Fruit fly (Drosophila melanogaster) whole organism, embryonic: ENCODE data around the gene Gem2.
A peak's percentile ranks its signal among the peaks of the same experiment; 100 is the strongest.

ENCODE experiments used
- Atf-2 ChIP-seq: fragments of 200-800 bp; sonication (Bioruptor generic); optimal IDR thresholded peaks from 2 replicates; lab custom pipeline; 2016; ENCODE audit warnings: missing biosample characterization, missing genetic modification characterization
- Atf6 ChIP-seq: fragments of 200-800 bp; sonication (Bioruptor generic); IDR thresholded peaks from 2 replicates; pipeline ENCODE4 v1.3.6; 2022; ENCODE audit warnings: missing biosample characterization, missing genetic modification characterization
- BtbVII ChIP-seq: fragments of 200-800 bp; sonication (Bioruptor generic); optimal IDR thresholded peaks from 3 replicates; lab custom pipeline; 2017; ENCODE audit warnings: missing biosample characterization, mild to moderate bottlenecking, missing genetic modification characterization
- CG1024 ChIP-seq: fragments of 200-800 bp; sonication (Bioruptor generic); IDR thresholded peaks from 2 replicates; pipeline ENCODE4 v1.3.6; 2022; ENCODE audit warnings: missing biosample characterization, missing genetic modification characterization
- CG10366 ChIP-seq: fragments of 200-800 bp; sonication (Bioruptor generic); IDR thresholded peaks from 2 replicates; pipeline ENCODE4 v1.3.6; 2022; ENCODE audit warnings: missing biosample characterization, missing genetic modification characterization
- CG10543 ChIP-seq: fragments of 200-800 bp; sonication (Bioruptor generic); optimal IDR thresholded peaks from 3 replicates; lab custom pipeline; 2017; ENCODE audit warnings: missing biosample characterization, mild to moderate bottlenecking, missing genetic modification characterization, moderate library complexity
- CG10654 ChIP-seq: fragments of 200-800 bp; sonication (Bioruptor generic); optimal IDR thresholded peaks from 2 replicates; lab custom pipeline; 2016; ENCODE audit warnings: missing biosample characterization, missing genetic modification characterization
- CG11085 ChIP-seq: fragments of 200-800 bp; sonication (Bioruptor generic); IDR thresholded peaks from 2 replicates; pipeline ENCODE4 v1.3.6; 2022; ENCODE audit warnings: missing biosample characterization, missing genetic modification characterization
- CG11456 ChIP-seq: fragments of 200-800 bp; sonication (Bioruptor generic); IDR thresholded peaks from 3 replicates; pipeline ENCODE4 v1.3.6; 2022; ENCODE audit warnings: missing biosample characterization, missing genetic modification characterization
- CG12236 ChIP-seq: fragments of 200-800 bp; sonication (Bioruptor generic); optimal IDR thresholded peaks from 2 replicates; lab custom pipeline; 2016; ENCODE audit warnings: missing biosample characterization, missing genetic modification characterization
- CG1233 ChIP-seq: fragments of 200-800 bp; sonication (Bioruptor generic); optimal IDR thresholded peaks from 4 replicates; lab custom pipeline; 2018; ENCODE audit warnings: missing biosample characterization, mild to moderate bottlenecking, missing genetic modification characterization
- CG1529 ChIP-seq: fragments of 200-800 bp; sonication (Bioruptor generic); optimal IDR thresholded peaks from 3 replicates; lab custom pipeline; 2018; ENCODE audit warnings: missing biosample characterization, missing genetic modification characterization
- CG17328 ChIP-seq: fragments of 200-800 bp; sonication (Bioruptor generic); IDR thresholded peaks from 2 replicates; pipeline ENCODE4 v1.3.6; 2022; ENCODE audit warnings: missing biosample characterization, missing genetic modification characterization
- CG17361 ChIP-seq: fragments of 200-800 bp; sonication (Bioruptor generic); IDR thresholded peaks from 3 replicates; pipeline ENCODE4 v1.3.6; 2022; ENCODE audit warnings: missing biosample characterization, missing genetic modification characterization
- CG17385 ChIP-seq: fragments of 200-800 bp; sonication (Bioruptor generic); optimal IDR thresholded peaks from 3 replicates; lab custom pipeline; 2018; ENCODE audit warnings: missing biosample characterization, mild to moderate bottlenecking, missing genetic modification characterization
- CG1792 ChIP-seq: fragments of 200-800 bp; sonication (Bioruptor generic); optimal IDR thresholded peaks from 2 replicates; lab custom pipeline; 2016; ENCODE audit warnings: missing biosample characterization, missing genetic modification characterization
- CG18599 ChIP-seq: fragments of 200-800 bp; sonication (Bioruptor generic); optimal IDR thresholded peaks from 3 replicates; lab custom pipeline; 2017; ENCODE audit warnings: missing biosample characterization, missing genetic modification characterization, mild to moderate bottlenecking, moderate library complexity, missing genetic modification reagents
- CG33557 ChIP-seq: fragments of 200-800 bp; sonication (Bioruptor generic); optimal IDR thresholded peaks from 2 replicates; lab custom pipeline; 2019; ENCODE audit warnings: missing biosample characterization, mild to moderate bottlenecking, missing genetic modification characterization, moderate library complexity
- CG6765 ChIP-seq: fragments of 200-800 bp; sonication (Bioruptor generic); optimal IDR thresholded peaks from 3 replicates; lab custom pipeline; 2017; ENCODE audit warnings: missing biosample characterization, mild to moderate bottlenecking, missing genetic modification characterization
- CoRest ChIP-seq: fragments of 200-800 bp; sonication (Bioruptor generic); optimal IDR thresholded peaks from 3 replicates; lab custom pipeline; 2018; ENCODE audit warnings: missing biosample characterization, mild to moderate bottlenecking, missing genetic modification characterization, moderate library complexity
- CrebB ChIP-seq: fragments of 200-800 bp; sonication (Bioruptor generic); optimal IDR thresholded peaks from 3 replicates; lab custom pipeline; 2018; ENCODE audit warnings: missing biosample characterization, mild to moderate bottlenecking, missing genetic modification characterization
- D19A ChIP-seq: fragments of 200-800 bp; optimal IDR thresholded peaks from 3 replicates; lab custom pipeline; 2019; ENCODE audit warnings: missing biosample characterization, mild to moderate bottlenecking, missing genetic modification characterization, moderate library complexity
- Dad ChIP-seq: fragments of 200-800 bp; sonication (Bioruptor generic); optimal IDR thresholded peaks from 3 replicates; lab custom pipeline; 2016; ENCODE audit warnings: missing biosample characterization, missing genetic modification characterization
- Dfd ChIP-seq, 2 experiments: fragments of >200 bp; optimal IDR thresholded peaks; 2 replicates each; lab custom pipeline; 2017; ENCODE audit warnings: missing biosample characterization in 2 of 2, missing genetic modification characterization in 2 of 2
- Drgx ChIP-seq: fragments of 200-800 bp; sonication (Bioruptor generic); IDR thresholded peaks from 2 replicates; pipeline ENCODE4 v1.3.6; 2022; ENCODE audit warnings: missing biosample characterization, missing genetic modification characterization
- E2f2 ChIP-seq: fragments of 200-800 bp; sonication (Bioruptor generic); IDR thresholded peaks from 2 replicates; pipeline ENCODE4 v1.3.6; 2022; ENCODE audit warnings: missing biosample characterization, missing genetic modification characterization
- ERR ChIP-seq: fragments of 200-800 bp; sonication (Bioruptor generic); optimal IDR thresholded peaks from 2 replicates; lab custom pipeline; 2016; ENCODE audit warnings: missing biosample characterization, missing genetic modification characterization
- Hmx ChIP-seq: fragments of 200-800 bp; sonication (Bioruptor generic); optimal IDR thresholded peaks from 2 replicates; lab custom pipeline; 2016; ENCODE audit warnings: missing biosample characterization, missing genetic modification characterization
- Lim3 ChIP-seq: fragments of 200-800 bp; sonication (Bioruptor generic); IDR thresholded peaks from 2 replicates; pipeline ENCODE4 v1.3.6; 2022; ENCODE audit warnings: missing biosample characterization, missing genetic modification characterization
- Mad ChIP-seq: fragments of 200-800 bp; sonication (Bioruptor generic); optimal IDR thresholded peaks from 2 replicates; lab custom pipeline; 2016; ENCODE audit warnings: missing biosample characterization, missing genetic modification characterization
- Pdp1 ChIP-seq, 2 experiments: fragments of 200-800 bp; sonication (Bioruptor generic); optimal IDR thresholded peaks; 3 replicates each; lab custom pipeline; 2016; ENCODE audit warnings: missing biosample characterization in 2 of 2, missing genetic modification characterization in 2 of 2, mild to moderate bottlenecking in 1 of 2, moderate library complexity in 1 of 2
- Poxn ChIP-seq: fragments of 200-800 bp; sonication (Bioruptor generic); IDR thresholded peaks from 2 replicates; pipeline ENCODE4 v1.3.6; 2022; ENCODE audit warnings: missing biosample characterization, missing genetic modification characterization
- Xbp1 ChIP-seq: fragments of 200-800 bp; sonication (Bioruptor generic); optimal IDR thresholded peaks from 3 replicates; lab custom pipeline; 2016; ENCODE audit warnings: missing biosample characterization, mild to moderate bottlenecking, missing genetic modification characterization
- bsh ChIP-seq, 2 experiments: fragments of 200-800 bp; sonication (Bioruptor generic); optimal IDR thresholded peaks; 2 replicates each; lab custom pipeline; 2017 to 2018; ENCODE audit warnings: mild to moderate bottlenecking in 2 of 2, missing biosample characterization in 2 of 2, missing genetic modification characterization in 2 of 2, moderate library complexity in 1 of 2
- chinmo ChIP-seq: fragments of 200-800 bp; sonication (Bioruptor generic); IDR thresholded peaks from 4 replicates; pipeline ENCODE4 v1.3.6; 2022; ENCODE audit warnings: missing biosample characterization, missing genetic modification characterization; ENCODE audit not compliant: partially characterized antibody
- croc ChIP-seq: fragments of 200-800 bp; sonication (Bioruptor generic); conservative IDR thresholded peaks from 3 replicates; pipeline ENCODE4 v1.3.6; 2022; ENCODE audit warnings: missing biosample characterization, missing genetic modification characterization
- ems ChIP-seq: fragments of 200-800 bp; sonication (Bioruptor generic); optimal IDR thresholded peaks from 3 replicates; lab custom pipeline; 2016; ENCODE audit warnings: missing biosample characterization, missing genetic modification characterization
- ewg ChIP-seq: fragments of 200-800 bp; sonication (Bioruptor generic); optimal IDR thresholded peaks from 3 replicates; lab custom pipeline; 2017; ENCODE audit warnings: mild to moderate bottlenecking, missing biosample characterization, missing genetic modification reagents, missing genetic modification characterization
- eyg ChIP-seq: fragments of 200-800 bp; sonication (Bioruptor generic); optimal IDR thresholded peaks from 3 replicates; lab custom pipeline; 2016; ENCODE audit warnings: missing biosample characterization, missing genetic modification characterization
- hkb ChIP-seq, 2 experiments: fragments of 200-800 bp in 1 of 2; fragments of >200 bp in 1 of 2; sonication (Bioruptor generic) in 1 of 2; IDR thresholded peaks in 1 of 2; optimal IDR thresholded peaks in 1 of 2; 2 replicates each; pipeline versions ENCODE4 v1.3.6 to Lab custom; 2017 to 2022; ENCODE audit warnings: missing biosample characterization in 1 of 2, missing genetic modification characterization in 1 of 2
- knrl ChIP-seq: fragments of 200-800 bp; sonication (Bioruptor generic); IDR thresholded peaks from 3 replicates; pipeline ENCODE4 v1.3.6; 2022; ENCODE audit warnings: missing biosample characterization, missing genetic modification characterization; ENCODE audit not compliant: partially characterized antibody
- lbe ChIP-seq: fragments of 200-800 bp; sonication (Bioruptor generic); optimal IDR thresholded peaks from 2 replicates; lab custom pipeline; 2016; ENCODE audit warnings: missing biosample characterization, mild to moderate bottlenecking, missing genetic modification characterization
- otp ChIP-seq: fragments of 200-800 bp; sonication (Bioruptor generic); IDR thresholded peaks from 3 replicates; pipeline ENCODE4, ENCODE4 v1.3.6; 2022; ENCODE audit warnings: missing biosample characterization, missing genetic modification characterization
- prd ChIP-seq, 3 experiments: fragments of >200 bp in 2 of 3; fragments of 200-800 bp in 1 of 3; sonication (Bioruptor generic) in 1 of 3; optimal IDR thresholded peaks in 2 of 3; IDR thresholded peaks in 1 of 3; 2 replicates in 2 of 3; 3 replicates in 1 of 3; pipeline versions ENCODE4 v1.3.6 to Lab custom; 2017 to 2022; ENCODE audit warnings: missing biosample characterization in 1 of 3, missing genetic modification characterization in 1 of 3
- sc ChIP-seq, 3 experiments: fragments of >200 bp in 2 of 3; fragments of 200-800 bp in 1 of 3; sonication (Bioruptor generic) in 1 of 3; optimal IDR thresholded peaks; 2 replicates in 2 of 3; 3 replicates in 1 of 3; lab custom pipeline; 2017; ENCODE audit warnings: mild to moderate bottlenecking in 1 of 3, missing biosample characterization in 1 of 3, missing genetic modification characterization in 1 of 3, missing genetic modification reagents in 1 of 3
- sim ChIP-seq: fragments of 200-800 bp; sonication (Bioruptor generic); IDR thresholded peaks from 2 replicates; pipeline ENCODE4 v1.3.6; 2022; ENCODE audit warnings: missing biosample characterization, missing genetic modification characterization
- sna ChIP-seq: fragments of 200-800 bp; sonication (Bioruptor generic); IDR thresholded peaks from 2 replicates; pipeline ENCODE4 v1.3.6; 2022; ENCODE audit warnings: missing biosample characterization, missing genetic modification characterization; ENCODE audit not compliant: partially characterized antibody
- ssp ChIP-seq: fragments of 200-800 bp; sonication (Bioruptor generic); IDR thresholded peaks from 2 replicates; pipeline ENCODE4 v1.3.6; 2022; ENCODE audit warnings: missing biosample characterization, missing genetic modification characterization
- tin ChIP-seq: fragments of 200-800 bp; sonication (Bioruptor generic); optimal IDR thresholded peaks from 3 replicates; lab custom pipeline; 2016; ENCODE audit warnings: missing biosample characterization, missing genetic modification characterization
- vvl ChIP-seq: fragments of 200-800 bp; sonication (Bioruptor generic); IDR thresholded peaks from 2 replicates; pipeline ENCODE4 v1.3.6; 2022; ENCODE audit warnings: missing biosample characterization, missing genetic modification characterization

The Gem2 gene

dm6 chr3L:19056857-19057324 is 43.3 kb downstream of the Gem2 start (continued):
- TF ChIP-seq Drgx (GFP tag; lab: Robert Waterston, UW): no peak
- no peak for TF ChIP-seq BtbVII (GFP tag; lab: Kevin White, UChicago)
- no peak for TF ChIP-seq CG1233 (GFP tag; lab: Kevin White, UChicago)
- TF ChIP-seq CoRest (tag; lab: Kevin White, UChicago): peak; percentile 24
- TF ChIP-seq Atf-2 (GFP tag; lab: Kevin White, UChicago): no peak
- no peak for TF ChIP-seq ems (GFP tag; lab: Kevin White, UChicago)
- no peak for TF ChIP-seq Dad (GFP tag; lab: Kevin White, UChicago)
- TF ChIP-seq chinmo (GFP tag; lab: Robert Waterston, UW): no peak
- TF ChIP-seq croc: peak; percentile 15; the same call in 1 of the 3 replicates
- peak; percentile 12; the same call in 1 of the 2 replicates for TF ChIP-seq E2f2 (GFP tag; lab: Robert Waterston, UW)
- no peak for TF ChIP-seq CG6765 (GFP tag; lab: Kevin White, UChicago)
- no peak for TF ChIP-seq CG11456 (GFP tag; lab: Robert Waterston, UW)
- no peak for TF ChIP-seq Poxn
- TF ChIP-seq vvl (GFP tag; lab: Robert Waterston, UW): no peak
- no peak for TF ChIP-seq CG17328 (GFP tag; lab: Robert Waterston, UW)
- peak; percentile 22 for TF ChIP-seq CG33557 (GFP tag; lab: Kevin White, UChicago)
- no peak for TF ChIP-seq sim (GFP tag; lab: Robert Waterston, UW)
- no peak for TF ChIP-seq lbe (GFP tag; lab: Kevin White, UChicago)
- TF ChIP-seq CG1792 (GFP tag; lab: Kevin White, UChicago): no peak
- TF ChIP-seq CG18599 (GFP tag; lab: Kevin White, UChicago): no peak
- no peak for TF ChIP-seq eyg
- no peak for TF ChIP-seq sc (optimal IDR thresholded peaks at IDR 0.05; lab: Kevin White, UChicago)
- peak; percentile 1 for TF ChIP-seq sc (GFP tag; optimal IDR thresholded peaks at IDR 0.05; lab: Kevin White, UChicago)
- no peak for TF ChIP-seq Dfd (GFP tag; optimal IDR thresholded peaks at IDR 0.05; lab: Kevin White, UChicago)
- TF ChIP-seq CG10543 (GFP tag; lab: Kevin White, UChicago): no peak
- TF ChIP-seq CG17361 (GFP tag; lab: Robert Waterston, UW): peak; percentile 66
- no peak for TF ChIP-seq tin (GFP tag; lab: Kevin White, UChicago)
- TF ChIP-seq otp (GFP tag; lab: Robert Waterston, UW): no peak
- peak; percentile 63 for TF ChIP-seq D19A
- no peak for TF ChIP-seq prd (optimal IDR thresholded peaks at IDR 0.05; lab: Kevin White, UChicago)
- no peak; the same call in 2 of the 3 replicates for TF ChIP-seq prd (GFP tag; IDR thresholded peaks at IDR 0.05; lab: Robert Waterston, UW)
- TF ChIP-seq Lim3 (GFP tag; lab: Robert Waterston, UW): no peak
- TF ChIP-seq knrl (GFP tag; lab: Robert Waterston, UW): no peak
- peak; percentile 13 for TF ChIP-seq ewg (GFP tag; lab: Kevin White, UChicago)
- no peak for TF ChIP-seq CG12236
- TF ChIP-seq hkb (optimal IDR thresholded peaks at IDR 0.05; lab: Kevin White, UChicago): no peak
- TF ChIP-seq hkb (GFP tag; IDR thresholded peaks at IDR 0.05; lab: Robert Waterston, UW): no peak
- peak in 1 of 2 experiments; percentile 70 for TF ChIP-seq bsh (GFP tag; optimal IDR thresholded peaks at IDR 0.05; lab: Kevin White, UChicago)
- TF ChIP-seq sna (GFP tag; lab: Robert Waterston, UW): no peak
- TF ChIP-seq CrebB (tag; lab: Kevin White, UChicago): no peak
- TF ChIP-seq Pdp1 (GFP tag; optimal IDR thresholded peaks at IDR 0.05; lab: Kevin White, UChicago): no peak
- TF ChIP-seq CG10366 (GFP tag; lab: Robert Waterston, UW): no peak
- no peak for TF ChIP-seq Xbp1
- no peak for TF ChIP-seq CG1024 (GFP tag; lab: Robert Waterston, UW)
- TF ChIP-seq CG17385 (GFP tag; lab: Kevin White, UChicago): peak; percentile 4
- no peak for TF ChIP-seq Mad
- peak; percentile 43 for TF ChIP-seq CG1529 (GFP tag; lab: Kevin White, UChicago)
- no peak for TF ChIP-seq ERR (GFP tag; lab: Kevin White, UChicago)
- TF ChIP-seq Hmx (GFP tag; lab: Kevin White, UChicago): no peak
- TF ChIP-seq ssp (GFP tag; lab: Robert Waterston, UW): no peak
- no peak for TF ChIP-seq Atf6 (GFP tag; lab: Robert Waterston, UW)
- TF ChIP-seq CG11085 (GFP tag; lab: Robert Waterston, UW): no peak
- no peak for TF ChIP-seq CG10654 (GFP tag; lab: Kevin White, UChicago)
